Fruit fly (Drosophila melanogaster): Measurements from ENCODE around the gene CG16998.

dm6 chr3L:7553062-7553461 is 13.4 kb upstream of the CG16998 start:
- TF ChIP-seq CG8478 (optimal IDR thresholded peaks at IDR 0.05) (no peak), CTCF (optimal IDR thresholded peaks at IDR 0.05) (no peak)
